Worm (Caenorhabditis elegans): ENCODE data around the gene actl-1.

Gene actl-1

ce11 chrX:6519946-6520345 is 20.3 kb upstream of the actl-1 start:
- no peak for TF ChIP-seq sem-2 (GFP tag; optimal IDR thresholded peaks at IDR 0.05)
- no peak for TF ChIP-seq unc-39 (tag; optimal IDR thresholded peaks at IDR 0.05)
- TF ChIP-seq ces-1 (GFP tag; optimal IDR thresholded peaks at IDR 0.05): no peak
- TF ChIP-seq nhr-76 (tag; optimal IDR thresholded peaks at IDR 0.05): no peak
- peak; percentile 30 for TF ChIP-seq blmp-1 (tag; optimal IDR thresholded peaks at IDR 0.05)

DNA sequence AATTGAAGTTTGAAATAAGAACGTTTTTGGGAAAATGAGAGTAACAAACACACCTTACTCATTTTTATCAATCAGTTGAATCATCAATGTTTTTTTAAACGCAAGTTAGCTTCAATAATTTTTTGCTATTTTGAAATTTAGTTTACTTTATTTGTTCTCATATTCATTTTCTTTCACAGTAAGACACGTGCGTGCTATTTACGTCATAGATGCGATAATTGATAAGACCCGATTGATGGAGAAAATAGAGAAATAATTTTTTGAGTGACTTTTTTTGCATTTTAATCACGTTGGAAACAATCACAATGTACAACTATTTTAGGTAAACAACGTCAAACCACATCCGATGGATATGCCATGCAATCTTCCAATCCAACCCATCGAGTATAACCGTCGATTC is 19.8 kb upstream of the actl-1 start:
- TF ChIP-seq nhr-12 (tag; optimal IDR thresholded peaks at IDR 0.05): no peak
- TF ChIP-seq unc-120 (tag; optimal IDR thresholded peaks at IDR 0.05; ENCODE audit: poor library complexity, severe bottlenecking): no peak
- TF ChIP-seq nhr-2 (tag; optimal IDR thresholded peaks at IDR 0.05): no peak
- no peak for TF ChIP-seq lin-32 (GFP tag; optimal IDR thresholded peaks at IDR 0.05)
- TF ChIP-seq cnd-1 (tag; optimal IDR thresholded peaks at IDR 0.05): no peak
- no peak for TF ChIP-seq ceh-39 (tag; optimal IDR thresholded peaks at IDR 0.05)
- no peak for TF ChIP-seq unc-62 (GFP tag; optimal IDR thresholded peaks at IDR 0.05)
- no peak for TF ChIP-seq mls-2 (tag; optimal IDR thresholded peaks at IDR 0.05)
- TF ChIP-seq ceh-83 (GFP tag; optimal IDR thresholded peaks at IDR 0.05): no peak
- TF ChIP-seq nhr-76 (tag; optimal IDR thresholded peaks at IDR 0.05): no peak
- TF ChIP-seq ces-1 (GFP tag; optimal IDR thresholded peaks at IDR 0.05): no peak
- no peak for TF ChIP-seq ztf-11 (tag; optimal IDR thresholded peaks at IDR 0.05)
- TF ChIP-seq blmp-1 (tag; optimal IDR thresholded peaks at IDR 0.05): no peak
- TF ChIP-seq ham-2 (GFP tag; optimal IDR thresholded peaks at IDR 0.05): no peak
- TF ChIP-seq elt-3 (tag; optimal IDR thresholded peaks at IDR 0.05): no peak

- TF ChIP-seq sptf-1 (tag; optimal IDR thresholded peaks at IDR 0.05) (no peak), nhr-2 (tag; optimal IDR thresholded peaks at IDR 0.05) (no peak)
Observed at ce11 chrX:6518537-6518936, 18.9 kb upstream of the actl-1 start, which contains the start of gene ets-4. ets-4 (plus strand) TSS chrX:6518883.

DNA sequence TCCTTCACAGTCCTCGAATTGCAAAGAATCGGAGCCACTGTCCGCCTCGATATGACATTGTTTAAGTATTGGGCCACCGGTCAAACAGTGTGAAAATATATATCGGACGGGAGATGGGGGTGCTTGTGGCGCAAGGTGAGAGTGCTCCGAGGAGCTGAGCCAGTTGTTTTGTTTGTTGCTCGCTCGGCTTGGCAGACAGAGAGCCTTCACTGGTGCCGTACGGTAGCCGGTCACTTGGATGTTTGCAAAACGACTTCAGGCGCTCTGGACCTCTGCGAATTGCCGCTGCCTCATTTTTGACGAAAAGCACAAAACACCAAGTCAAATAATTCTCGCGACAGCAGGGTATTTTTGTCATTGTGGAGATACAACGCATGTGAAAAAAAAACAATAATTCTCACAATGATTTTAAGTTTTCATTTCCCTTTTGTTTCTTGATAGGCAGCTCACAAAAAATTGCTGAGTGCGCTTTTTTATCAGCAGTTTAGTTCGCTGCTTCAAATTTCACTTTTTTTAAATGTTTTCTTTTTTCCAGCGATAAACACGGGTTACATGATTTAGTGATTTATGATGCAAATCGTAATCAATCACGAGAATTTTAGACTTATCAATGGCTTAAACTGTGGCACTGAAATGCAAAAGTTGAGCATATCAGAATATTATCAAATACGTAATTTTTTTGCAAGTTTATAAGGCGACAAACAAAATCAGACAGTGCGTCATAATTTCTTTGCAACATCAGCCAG is 17.6 kb upstream of the actl-1 start:
- no peak for TF ChIP-seq ztf-11 (tag; optimal IDR thresholded peaks at IDR 0.05)

ce11 chrX:6515267-6515666 is 15.6 kb upstream of the actl-1 start:
- TF ChIP-seq blmp-1 (tag; optimal IDR thresholded peaks at IDR 0.05) (peak; percentile 90), nhr-2 (tag; optimal IDR thresholded peaks at IDR 0.05) (no peak), ham-2 (GFP tag; optimal IDR thresholded peaks at IDR 0.05) (peak; percentile 61)

- TF ChIP-seq elt-3 (tag; optimal IDR thresholded peaks at IDR 0.05) (peak; percentile 65), flh-1 (GFP tag; optimal IDR thresholded peaks at IDR 0.05) (no peak)
Observed at ce11 chrX:6514466-6514865, 14.8 kb upstream of the actl-1 start.

- no peak for TF ChIP-seq unc-39 (tag; optimal IDR thresholded peaks at IDR 0.05)
- no peak for TF ChIP-seq nhr-2 (tag; optimal IDR thresholded peaks at IDR 0.05)
- TF ChIP-seq flh-1 (GFP tag; optimal IDR thresholded peaks at IDR 0.05): no peak
- TF ChIP-seq mep-1 (tag; optimal IDR thresholded peaks at IDR 0.05): no peak
- no peak for TF ChIP-seq lsy-2 (tag; optimal IDR thresholded peaks at IDR 0.05)
- no peak for TF ChIP-seq drap-1 (GFP tag; optimal IDR thresholded peaks at IDR 0.05)
- TF ChIP-seq blmp-1 (tag; optimal IDR thresholded peaks at IDR 0.05): no peak
- no peak for TF ChIP-seq ceh-43 (GFP tag; optimal IDR thresholded peaks at IDR 0.05)
- TF ChIP-seq nhr-237 (tag; optimal IDR thresholded peaks at IDR 0.05): no peak
- TF ChIP-seq mab-5 (tag; optimal IDR thresholded peaks at IDR 0.05): no peak
- TF ChIP-seq ces-1 (GFP tag; optimal IDR thresholded peaks at IDR 0.05): no peak
- TF ChIP-seq nhr-12 (tag; optimal IDR thresholded peaks at IDR 0.05): no peak
- no peak for TF ChIP-seq unc-62 (GFP tag; optimal IDR thresholded peaks at IDR 0.05)
- TF ChIP-seq cnd-1 (tag; optimal IDR thresholded peaks at IDR 0.05): no peak
Observed at ce11 chrX:6511985-6512384, 12.3 kb upstream of the actl-1 start, which contains the start of gene ttr-35. ttr-35 (plus strand) TSS chrX:6512285.

ce11 chrX:6510627-6511026 is 11.0 kb upstream of the actl-1 start, which contains the start of gene ttr-36:
ttr-36 (plus strand) TSS chrX:6510927.
- TF ChIP-seq sptf-1 (tag; optimal IDR thresholded peaks at IDR 0.05) (no peak), zip-8 (tag; optimal IDR thresholded peaks at IDR 0.05) (no peak), elt-3 (tag; optimal IDR thresholded peaks at IDR 0.05) (no peak), mls-2 (tag; optimal IDR thresholded peaks at IDR 0.05) (no peak), ces-1 (GFP tag; optimal IDR thresholded peaks at IDR 0.05) (no peak), tbx-8 (GFP tag; optimal IDR thresholded peaks at IDR 0.05) (no peak), ztf-11 (tag; optimal IDR thresholded peaks at IDR 0.05) (no peak), snpc-4 (tag; optimal IDR thresholded peaks at IDR 0.05) (no peak), nhr-76 (tag; optimal IDR thresholded peaks at IDR 0.05) (no peak), unc-120 (tag; optimal IDR thresholded peaks at IDR 0.05; ENCODE audit: poor library complexity, severe bottlenecking) (no peak), nhr-2 (tag; optimal IDR thresholded peaks at IDR 0.05) (no peak), mep-1 (tag; optimal IDR thresholded peaks at IDR 0.05) (no peak), lsy-2 (tag; optimal IDR thresholded peaks at IDR 0.05) (no peak), blmp-1 (tag; optimal IDR thresholded peaks at IDR 0.05) (no peak), pha-4 (tag; optimal IDR thresholded peaks at IDR 0.05) (no peak), ham-2 (GFP tag; optimal IDR thresholded peaks at IDR 0.05) (no peak), nhr-28 (tag; optimal IDR thresholded peaks at IDR 0.05) (no peak), lin-32 (GFP tag; optimal IDR thresholded peaks at IDR 0.05) (no peak), M03D4.4 (tag; optimal IDR thresholded peaks at IDR 0.05) (no peak), flh-1 (GFP tag; optimal IDR thresholded peaks at IDR 0.05) (no peak)

All from whole organism, mixed stage, embryonic.